Fruit fly (Drosophila melanogaster) S2 (cell line): ENCODE measurements around the gene CG3434.

Experiments used
- CG8478 ChIP-seq: fragments of >200 bp; optimal IDR thresholded peaks from 2 replicates; lab custom pipeline; 2018
- CTCF ChIP-seq, 2 experiments: fragments of >200 bp; optimal IDR thresholded peaks; 2 replicates each; lab custom pipeline; 2018

DNA sequence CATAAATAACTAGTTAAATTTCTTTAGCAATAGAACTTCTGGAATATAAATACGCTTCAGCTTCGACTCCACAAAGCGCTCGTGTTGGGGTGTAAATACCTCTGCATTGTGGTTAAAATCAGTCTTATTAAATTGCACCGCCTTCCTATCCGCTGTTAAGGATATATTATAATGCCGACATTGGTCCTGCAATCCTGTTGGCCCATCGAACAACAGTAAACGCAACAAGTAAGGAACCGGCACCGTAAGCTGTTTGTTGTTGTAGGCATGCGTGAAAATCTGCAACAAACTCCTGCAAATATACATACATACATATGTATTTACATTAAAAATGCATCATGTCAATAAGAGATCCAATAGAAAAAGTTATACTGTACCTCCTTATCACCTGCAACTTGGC lies 4.2 kb downstream of the CG3434 start:
- TF ChIP-seq CTCF (optimal IDR thresholded peaks at IDR 0.05; lab: Kevin White, UChicago) (no peak), CG8478 (lab: Kevin White, UChicago) (no peak)
